Worm (Caenorhabditis elegans): Measurements from ENCODE around the gene srh-5.

The srh-5 gene

ce11 chrV:1708441-1708840 is 23.0 kb downstream of the srh-5 start, which contains the start of gene srw-99:
TSS of gene srw-99 (plus strand) at chrV:1708741.
- no peak for TF ChIP-seq nhr-111 (GFP tag; optimal IDR thresholded peaks at IDR 0.05)

DNA sequence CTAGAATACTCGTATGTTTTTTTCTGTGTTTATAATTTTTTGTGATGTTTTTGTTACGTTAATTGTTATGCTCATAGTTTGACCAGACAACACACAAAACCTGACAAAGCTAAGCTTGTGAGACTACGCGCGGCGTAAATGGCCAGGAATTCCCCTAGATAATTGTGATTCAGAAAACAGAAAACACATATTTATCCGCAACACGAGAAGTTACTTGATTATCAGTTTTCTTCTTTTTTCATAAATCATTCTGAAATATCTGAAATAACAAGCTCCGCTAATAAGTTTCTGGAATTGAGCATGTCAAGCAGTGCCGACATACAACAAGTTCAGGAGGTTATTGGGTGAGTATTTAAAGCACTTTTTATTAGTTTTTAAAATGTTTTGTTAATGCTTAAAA is 25.5 kb downstream of the srh-5 start, which contains the start of gene srw-100:
srw-100 (plus strand) TSS at position 301 of the 400 bp plus-strand sequence.
- TF ChIP-seq Y5F2A.4 (GFP tag; optimal IDR thresholded peaks at IDR 0.05) (no peak), ceh-20 (GFP tag; IDR thresholded peaks at IDR 0.05) (no peak), lin-29 (GFP tag; IDR thresholded peaks at IDR 0.05) (no peak), nhr-25 (tag; optimal IDR thresholded peaks at IDR 0.05; ENCODE audit: borderline replicate concordance, insufficient read depth) (no peak), lin-39 (tag; optimal IDR thresholded peaks at IDR 0.05) (no peak), fos-1 (tag; optimal IDR thresholded peaks at IDR 0.05) (no peak), lin-13 (GFP tag; optimal IDR thresholded peaks at IDR 0.05) (no peak), T20F7.1 (GFP tag; optimal IDR thresholded peaks at IDR 0.05) (no peak), D1046.2 (GFP tag; IDR thresholded peaks at IDR 0.05) (no peak), daf-19 (GFP tag; conservative IDR thresholded peaks at IDR 0.05) (no peak), sdz-12 (GFP tag; optimal IDR thresholded peaks at IDR 0.05) (no peak), lin-38 (GFP tag; IDR thresholded peaks at IDR 0.05) (no peak), R02D3.7 (tag; optimal IDR thresholded peaks at IDR 0.05) (no peak), unc-39 (tag; optimal IDR thresholded peaks at IDR 0.05) (no peak), cey-2 (tag; optimal IDR thresholded peaks at IDR 0.05; ENCODE audit: borderline replicate concordance, insufficient read depth) (no peak), duxl-1 (tag; optimal IDR thresholded peaks at IDR 0.05; ENCODE audit: poor library complexity) (no peak)

- TF ChIP-seq tag-97 (GFP tag; IDR thresholded peaks at IDR 0.05) (0 out of 2 replicates have a peak, but pooled peaks have one; percentile 57), D1046.2 (GFP tag; IDR thresholded peaks at IDR 0.05) (peak; percentile 70; the same call in 1 of the 2 replicates), F26F4.8 (GFP tag; conservative IDR thresholded peaks at IDR 0.05) (0 out of 2 replicates have a peak, but pooled peaks have one; percentile 12), madf-5 (GFP tag; IDR thresholded peaks at IDR 0.05) (0 out of 4 replicates have a peak, but pooled peaks of 1 of the 2 experiments have one; percentile 51), dmd-9 (GFP tag; IDR thresholded peaks at IDR 0.05) (0 out of 2 replicates have a peak, but pooled peaks have one; percentile 34)
These were observed 27.0 kb downstream of the srh-5 start for ce11 chrV:1712471-1712870.

DNA sequence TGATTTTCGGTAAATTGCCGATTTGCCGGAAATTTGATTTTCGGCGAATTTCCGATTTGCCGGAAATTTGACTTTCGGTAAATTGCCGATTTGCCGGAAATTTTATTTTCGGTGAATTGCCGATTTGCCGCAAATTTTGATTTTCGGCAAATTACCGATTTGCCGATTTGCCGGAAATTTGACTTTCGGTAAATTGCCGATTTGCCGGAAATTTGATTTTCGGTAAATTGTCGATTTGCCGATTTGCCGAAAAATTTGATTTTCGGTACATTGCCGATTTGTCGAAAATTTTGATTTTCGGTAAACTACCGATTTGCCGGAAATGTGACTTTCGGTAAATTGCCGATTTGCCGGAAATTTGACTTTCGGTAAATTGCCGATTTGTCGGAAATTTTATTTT is 28.3 kb downstream of the srh-5 start:
- TF ChIP-seq madf-5 (GFP tag; IDR thresholded peaks at IDR 0.05) (peak in 1 of 2 experiments; percentile 93; a peak in 2 of 4 replicates), D1046.2 (GFP tag; IDR thresholded peaks at IDR 0.05) (peak; percentile 26; the same call in 1 of the 2 replicates), egl-43 (GFP tag; IDR thresholded peaks at IDR 0.05) (peak; percentile 84), daf-8 (GFP tag; IDR thresholded peaks at IDR 0.05) (0 out of 2 replicates have a peak, but pooled peaks have one; percentile 28), F26F4.8 (GFP tag; conservative IDR thresholded peaks at IDR 0.05) (peak; percentile 86), lim-7 (GFP tag; IDR thresholded peaks at IDR 0.05) (peak; percentile 8; the same call in 1 of the 2 replicates), Y48G9A.11 (GFP tag; IDR thresholded peaks at IDR 0.05) (peak; percentile 47; the same call in 1 of the 2 replicates), mdt-29 (GFP tag; IDR thresholded peaks at IDR 0.05) (peak; percentile 58; the same call in 1 of the 2 replicates), F44E2.7 (GFP tag; IDR thresholded peaks at IDR 0.05) (peak; percentile 92; the same call in 1 of the 2 replicates), Y75B8A.6 (GFP tag; IDR thresholded peaks at IDR 0.05) (0 out of 2 replicates have a peak, but pooled peaks have one; percentile 28), zfp-3 (GFP tag; conservative IDR thresholded peaks at IDR 0.05) (0 out of 2 replicates have a peak, but pooled peaks have one; percentile 28), ceh-44 (GFP tag; IDR thresholded peaks at IDR 0.05) (0 out of 2 replicates have a peak, but pooled peaks have one; percentile 31), lin-29 (GFP tag; IDR thresholded peaks at IDR 0.05) (peak; percentile 47; the same call in 1 of the 2 replicates), php-3 (GFP tag; IDR thresholded peaks at IDR 0.05) (peak; percentile 24; the same call in 1 of the 2 replicates), tag-97 (GFP tag; IDR thresholded peaks at IDR 0.05) (0 out of 2 replicates have a peak, but pooled peaks have one; percentile 57), saeg-2 (GFP tag; IDR thresholded peaks at IDR 0.05) (peak; percentile 66), ZK337.2 (GFP tag; IDR thresholded peaks at IDR 0.05) (peak; percentile 6; the same call in 1 of the 2 replicates)

Measured in whole organism, L4 larva.